Worm (Caenorhabditis elegans) whole organism, mixed stage, embryonic: ENCODE results near the gene decr-1.3.

Experiments used
- M03D4.4 ChIP-seq: sonication (generic microtip); optimal IDR thresholded peaks from 2 replicates; lab custom pipeline; 2017; ENCODE audit warnings: mild to moderate bottlenecking, missing genetic modification characterization, missing compliant biosample characterization
- blmp-1 ChIP-seq: fragments of 150-350 bp; optimal IDR thresholded peaks from 2 replicates; lab custom pipeline; 2014; ENCODE audit warnings: missing biosample characterization, missing genetic modification characterization
- elt-1 ChIP-seq: sonication (generic microtip); optimal IDR thresholded peaks from 2 replicates; lab custom pipeline; 2017; ENCODE audit warnings: missing genetic modification characterization, mild to moderate bottlenecking, missing compliant biosample characterization, antibody characterized with exemption, moderate library complexity, borderline replicate concordance; ENCODE audit not compliant: insufficient read depth
- lin-13 ChIP-seq: fragments of 150-350 bp; optimal IDR thresholded peaks from 2 replicates; lab custom pipeline; 2014; ENCODE audit warnings: missing biosample characterization, missing genetic modification characterization
- lin-32 ChIP-seq: fragments of 200-800 bp; sonication (Bioruptor generic); optimal IDR thresholded peaks from 2 replicates; lab custom pipeline; 2018; ENCODE audit warnings: mild to moderate bottlenecking, missing genetic modification characterization, missing compliant biosample characterization
- lsy-2 ChIP-seq: fragments of 150-350 bp; optimal IDR thresholded peaks from 2 replicates; lab custom pipeline; 2014; ENCODE audit warnings: missing biosample characterization, missing genetic modification characterization
- nhr-2 ChIP-seq: fragments of 150-350 bp; optimal IDR thresholded peaks from 2 replicates; lab custom pipeline; 2014; ENCODE audit warnings: missing biosample characterization, missing genetic modification characterization
- nhr-237 ChIP-seq: fragments of 150-350 bp; optimal IDR thresholded peaks from 2 replicates; lab custom pipeline; 2014; ENCODE audit warnings: missing biosample characterization, missing genetic modification characterization
- nhr-28 ChIP-seq: fragments of 150-350 bp; optimal IDR thresholded peaks from 2 replicates; lab custom pipeline; 2014; ENCODE audit warnings: missing biosample characterization, missing genetic modification characterization
- nhr-76 ChIP-seq: sonication (generic microtip); optimal IDR thresholded peaks from 2 replicates; lab custom pipeline; 2017; ENCODE audit warnings: missing biosample characterization, missing genetic modification characterization
- pha-4 ChIP-seq: fragments of 150-350 bp; optimal IDR thresholded peaks from 2 replicates; lab custom pipeline; 2018; ENCODE audit warnings: missing biosample characterization, missing genetic modification reagents, missing genetic modification characterization
- snpc-4 ChIP-seq: fragments of 150-350 bp; optimal IDR thresholded peaks from 2 replicates; lab custom pipeline; 2014; ENCODE audit warnings: missing biosample characterization, missing genetic modification characterization
- unc-62 ChIP-seq: fragments of 150-350 bp; optimal IDR thresholded peaks from 2 replicates; lab custom pipeline; 2014; ENCODE audit warnings: missing biosample characterization, missing genetic modification reagents, missing genetic modification characterization

DNA sequence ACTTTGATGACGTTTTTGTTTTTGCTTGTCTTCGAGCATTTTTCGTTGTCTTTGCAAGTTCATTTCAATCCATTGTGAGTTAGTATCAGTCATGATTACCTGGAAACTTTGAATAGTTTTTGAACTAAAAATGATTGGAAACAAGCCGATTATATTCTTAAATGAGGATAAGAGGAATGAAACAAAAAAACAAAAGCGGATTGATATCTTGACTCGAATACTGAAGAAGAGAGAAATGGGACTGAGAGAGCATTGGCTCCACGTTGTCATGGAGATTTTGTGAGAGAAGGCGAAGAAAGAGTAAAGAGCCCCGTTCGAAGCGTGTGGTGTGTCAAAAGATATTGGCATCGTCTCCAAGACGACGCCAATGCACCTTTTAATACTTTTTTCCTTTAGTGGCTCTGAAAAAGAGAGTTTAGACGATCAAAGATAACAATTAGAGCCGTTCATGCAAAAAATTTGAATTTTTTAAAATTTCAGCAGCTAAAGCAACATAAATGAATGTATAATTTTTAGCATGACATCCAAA is 16.4 kb downstream of the decr-1.3 start, which contains the start of the genes tub-1 and tmem-138:
- TF ChIP-seq blmp-1 (tag; lab: Kevin White, UChicago) (no peak), lsy-2 (tag; lab: Kevin White, UChicago) (no peak), snpc-4 (tag; lab: Kevin White, UChicago) (no peak), elt-1 (tag; lab: Kevin White, UChicago) (no peak), unc-62 (GFP tag; lab: Kevin White, UChicago) (no peak), nhr-28 (no peak), nhr-2 (no peak), nhr-76 (tag; lab: Kevin White, UChicago) (no peak), pha-4 (no peak), M03D4.4 (tag; lab: Kevin White, UChicago) (no peak), lin-13 (tag; lab: Kevin White, UChicago) (no peak), nhr-237 (tag; lab: Kevin White, UChicago) (no peak), lin-32 (GFP tag; lab: Kevin White, UChicago) (no peak)
